Fruit fly (Drosophila melanogaster): Measurements from ENCODE around the gene mRpL11.
A peak's percentile ranks its signal among the peaks of the same experiment; 100 is the strongest.

mRpL11 gene

dm6 chr3R:14481977-14482376 lies 29.7 kb upstream of the mRpL11 start (continued):
- TF ChIP-seq fu2 (GFP tag; optimal IDR thresholded peaks at IDR 0.05) (no peak), esg (GFP tag; conservative IDR thresholded peaks at IDR 0.05) (no peak), CG10431 (GFP tag; optimal IDR thresholded peaks at IDR 0.05) (peak; percentile 36), jigr1 (GFP tag; IDR thresholded peaks at IDR 0.05) (no peak), HLHmδ (GFP tag; optimal IDR thresholded peaks at IDR 0.05) (no peak), CG31441 (GFP tag; IDR thresholded peaks at IDR 0.05) (no peak), CG15514 (GFP tag; optimal IDR thresholded peaks at IDR 0.05) (no peak), danr (GFP tag; IDR thresholded peaks at IDR 0.05) (no peak), Hey (tag; optimal IDR thresholded peaks at IDR 0.05) (no peak), CG12391 (tag; optimal IDR thresholded peaks at IDR 0.05) (no peak), CG5953 (GFP tag; IDR thresholded peaks at IDR 0.05) (no peak), kni (GFP tag; optimal IDR thresholded peaks at IDR 0.05) (peak; percentile 80), chm (GFP tag; IDR thresholded peaks at IDR 0.05) (no peak), pros (GFP tag; optimal IDR thresholded peaks at IDR 0.05) (peak; percentile 35), CG5245 (GFP tag; optimal IDR thresholded peaks at IDR 0.05) (no peak), CG10543 (GFP tag; optimal IDR thresholded peaks at IDR 0.05) (no peak), gsb-n (tag; optimal IDR thresholded peaks at IDR 0.05) (peak; percentile 52), jumu (GFP tag; optimal IDR thresholded peaks at IDR 0.05) (no peak), grn (GFP tag; optimal IDR thresholded peaks at IDR 0.05) (peak; percentile 91), CG4820 (GFP tag; optimal IDR thresholded peaks at IDR 0.05) (no peak), Six4 (GFP tag; optimal IDR thresholded peaks at IDR 0.05) (no peak), CG6654 (GFP tag; optimal IDR thresholded peaks at IDR 0.05) (no peak), sens (GFP tag) (peak; percentile 77), CG9215 (GFP tag; IDR thresholded peaks at IDR 0.05) (no peak), en (GFP tag; optimal IDR thresholded peaks at IDR 0.05) (no peak), E2f2 (GFP tag; IDR thresholded peaks at IDR 0.05) (no peak), corto (GFP tag; optimal IDR thresholded peaks at IDR 0.05) (no peak), fd3F (GFP tag; optimal IDR thresholded peaks at IDR 0.05) (no peak), Tbp (GFP tag; optimal IDR thresholded peaks at IDR 0.05) (no peak), zf30C (GFP tag; optimal IDR thresholded peaks at IDR 0.05) (no peak), Kr (GFP tag; optimal IDR thresholded peaks at IDR 0.05) (peak; percentile 70), cg (GFP tag; optimal IDR thresholded peaks at IDR 0.05) (peak; percentile 67), bcd (GFP tag; optimal IDR thresholded peaks at IDR 0.05) (no peak), peb (GFP tag; IDR thresholded peaks at IDR 0.05) (no peak), CG11398 (GFP tag; optimal IDR thresholded peaks at IDR 0.05) (no peak), lmd (GFP tag; IDR thresholded peaks at IDR 0.05) (no peak), CG13775 (GFP tag; optimal IDR thresholded peaks at IDR 0.05) (no peak), CG4328 (GFP tag; optimal IDR thresholded peaks at IDR 0.05) (no peak), CHES-1-like (GFP tag; optimal IDR thresholded peaks at IDR 0.05) (no peak), CG9437 (GFP tag; optimal IDR thresholded peaks at IDR 0.05) (no peak), CG12155 (GFP tag; optimal IDR thresholded peaks at IDR 0.05) (no peak), dmrt11E (tag; optimal IDR thresholded peaks at IDR 0.05) (peak; percentile 6), Hr51 (GFP tag; optimal IDR thresholded peaks at IDR 0.05) (no peak), Hr3 (GFP tag; optimal IDR thresholded peaks at IDR 0.05) (no peak), fru (optimal IDR thresholded peaks at IDR 0.05) (no peak), CG6175 (GFP tag; IDR thresholded peaks at IDR 0.05) (no peak), gfzf (GFP tag; optimal IDR thresholded peaks at IDR 0.05) (peak; percentile 22), gcm (GFP tag; optimal IDR thresholded peaks at IDR 0.05) (peak; percentile 25), unc-4 (GFP tag; IDR thresholded peaks at IDR 0.05; ENCODE audit: partially characterized antibody) (no peak), twi (tag; optimal IDR thresholded peaks at IDR 0.05) (peak; percentile 80), B-H2 (GFP tag; optimal IDR thresholded peaks at IDR 0.05) (no peak), Sry-β (GFP tag; optimal IDR thresholded peaks at IDR 0.05) (no peak)

All from whole organism, embryonic.